Fruit fly (Drosophila melanogaster) whole organism, prepupa: Measurements from ENCODE around the gene Caper.

ENCODE experiments used
- CG16779 ChIP-seq: fragments of 200-800 bp; sonication (Bioruptor generic); optimal IDR thresholded peaks from 3 replicates; lab custom pipeline; 2017; ENCODE audit warnings: missing biosample characterization, mild to moderate bottlenecking, missing genetic modification characterization
- CG4318 ChIP-seq: fragments of 200-800 bp; sonication (Bioruptor generic); optimal IDR thresholded peaks from 3 replicates; lab custom pipeline; 2017; ENCODE audit warnings: missing biosample characterization, mild to moderate bottlenecking, missing genetic modification characterization
- CG6792 ChIP-seq: fragments of 200-800 bp; sonication (Bioruptor generic); optimal IDR thresholded peaks from 3 replicates; lab custom pipeline; 2016; ENCODE audit warnings: missing biosample characterization, missing genetic modification characterization
- OdsH ChIP-seq: fragments of 200-800 bp; sonication (Bioruptor generic); optimal IDR thresholded peaks from 3 replicates; lab custom pipeline; 2016; ENCODE audit warnings: missing biosample characterization, missing genetic modification characterization
- Sox15 ChIP-seq: fragments of 200-800 bp; sonication (Bioruptor generic); optimal IDR thresholded peaks from 3 replicates; lab custom pipeline; 2016; ENCODE audit warnings: missing biosample characterization, missing genetic modification characterization
- fd59A ChIP-seq: fragments of 200-800 bp; sonication (Bioruptor generic); optimal IDR thresholded peaks from 2 replicates; lab custom pipeline; 2017; ENCODE audit warnings: missing biosample characterization, mild to moderate bottlenecking, missing genetic modification characterization, missing genetic modification reagents
- ss ChIP-seq, 2 experiments: fragments of 200-800 bp; sonication (Bioruptor generic); optimal IDR thresholded peaks; 2 replicates in 1 of 2; 3 replicates in 1 of 2; lab custom pipeline; 2017 to 2018; ENCODE audit warnings: mild to moderate bottlenecking in 2 of 2, missing biosample characterization in 2 of 2, missing genetic modification characterization in 2 of 2, moderate library complexity in 1 of 2

- TF ChIP-seq OdsH (GFP tag; lab: Kevin White, UChicago) (peak; percentile 30), CG4318 (GFP tag; lab: Kevin White, UChicago) (peak; percentile 50), CG6792 (GFP tag; lab: Kevin White, UChicago) (no peak), fd59A (GFP tag; lab: Kevin White, UChicago) (peak; percentile 18), Sox15 (GFP tag; lab: Kevin White, UChicago) (no peak), ss (GFP tag; optimal IDR thresholded peaks at IDR 0.05; lab: Kevin White, UChicago) (peak in 1 of 2 experiments; percentile 38), CG16779 (tag; lab: Kevin White, UChicago) (peak; percentile 25)
Measured at dm6 chr2L:7042150-7042811, 9.8 kb downstream of the Caper start.
